Fruit fly (Drosophila melanogaster) whole organism, embryonic: ENCODE data around the gene Kah.
A peak's percentile ranks its signal among the peaks of the same experiment; 100 is the strongest.

Experiments
- Ada2b ChIP-seq: fragments of 200-800 bp; sonication (Bioruptor generic); IDR thresholded peaks from 2 replicates; pipeline ENCODE4 v1.3.6; 2022; ENCODE audit warnings: missing biosample characterization, missing genetic modification characterization
- Atf6 ChIP-seq: fragments of 200-800 bp; sonication (Bioruptor generic); IDR thresholded peaks from 2 replicates; pipeline ENCODE4 v1.3.6; 2022; ENCODE audit warnings: missing biosample characterization, missing genetic modification characterization
- CG11247 ChIP-seq: fragments of 200-800 bp; sonication (Bioruptor generic); IDR thresholded peaks from 2 replicates; pipeline ENCODE4 v1.3.6; 2022; ENCODE audit warnings: missing biosample characterization, missing genetic modification characterization
- CG13296 ChIP-seq: fragments of 200-800 bp; sonication (Bioruptor generic); optimal IDR thresholded peaks from 3 replicates; lab custom pipeline; 2018; ENCODE audit warnings: missing biosample characterization, mild to moderate bottlenecking, missing genetic modification characterization
- CG15514 ChIP-seq: fragments of 200-800 bp; sonication (Bioruptor generic); optimal IDR thresholded peaks from 3 replicates; lab custom pipeline; 2017; ENCODE audit warnings: missing biosample characterization, missing genetic modification characterization, mild to moderate bottlenecking, moderate library complexity, missing genetic modification reagents
- CG17186 ChIP-seq: fragments of 200-800 bp; sonication (Bioruptor generic); optimal IDR thresholded peaks from 3 replicates; lab custom pipeline; 2017; ENCODE audit warnings: missing biosample characterization, missing genetic modification reagents, missing genetic modification characterization
- CG17568 ChIP-seq: fragments of 200-800 bp; sonication (Bioruptor generic); optimal IDR thresholded peaks from 2 replicates; lab custom pipeline; 2018; ENCODE audit warnings: missing biosample characterization, mild to moderate bottlenecking, missing genetic modification characterization, moderate library complexity
- CG17829 ChIP-seq: fragments of 200-800 bp; optimal IDR thresholded peaks from 2 replicates; lab custom pipeline; 2019; ENCODE audit warnings: missing biosample characterization, mild to moderate bottlenecking, missing genetic modification characterization, moderate library complexity
- CG18619 ChIP-seq: fragments of 200-800 bp; sonication (Bioruptor generic); optimal IDR thresholded peaks from 3 replicates; lab custom pipeline; 2017; ENCODE audit warnings: missing biosample characterization, mild to moderate bottlenecking, missing genetic modification characterization
- CG2120 ChIP-seq: fragments of 200-800 bp; sonication (Bioruptor generic); optimal IDR thresholded peaks from 3 replicates; lab custom pipeline; 2016; ENCODE audit warnings: missing biosample characterization, missing genetic modification characterization
- CG2129 ChIP-seq: fragments of 200-800 bp; sonication (Bioruptor generic); IDR thresholded peaks from 2 replicates; pipeline ENCODE4 v1.3.6; 2022; ENCODE audit warnings: missing biosample characterization, missing genetic modification characterization; ENCODE audit not compliant: partially characterized antibody
- CG3726 ChIP-seq: fragments of 200-800 bp; sonication (Bioruptor generic); IDR thresholded peaks from 3 replicates; pipeline ENCODE4, ENCODE4 v1.3.6; 2022; ENCODE audit warnings: missing biosample characterization, missing genetic modification characterization
- CG4424 ChIP-seq: fragments of 200-800 bp; sonication (Bioruptor generic); optimal IDR thresholded peaks from 3 replicates; lab custom pipeline; 2016; ENCODE audit warnings: missing biosample characterization, missing genetic modification characterization
- CG4707 ChIP-seq: fragments of 200-800 bp; sonication (Bioruptor generic); optimal IDR thresholded peaks from 2 replicates; lab custom pipeline; 2018; ENCODE audit warnings: missing biosample characterization, mild to moderate bottlenecking, missing genetic modification characterization, moderate library complexity
- CG8089 ChIP-seq: fragments of 200-800 bp; sonication (Bioruptor generic); optimal IDR thresholded peaks from 3 replicates; lab custom pipeline; 2016; ENCODE audit warnings: missing biosample characterization, missing genetic modification characterization
- CG8765 ChIP-seq: fragments of 200-800 bp; sonication (Bioruptor generic); IDR thresholded peaks from 2 replicates; pipeline ENCODE4 v1.3.6; 2022; ENCODE audit warnings: missing biosample characterization, missing genetic modification characterization
- CG9215 ChIP-seq: fragments of 200-800 bp; sonication (Bioruptor generic); IDR thresholded peaks from 2 replicates; pipeline ENCODE4 v1.3.6; 2022; ENCODE audit warnings: missing biosample characterization, missing genetic modification characterization
- CG9817 ChIP-seq: fragments of 200-800 bp; sonication (Bioruptor generic); optimal IDR thresholded peaks from 2 replicates; lab custom pipeline; 2018; ENCODE audit warnings: missing biosample characterization, mild to moderate bottlenecking, missing genetic modification characterization, moderate library complexity
- Chrac-16 ChIP-seq: fragments of 200-800 bp; sonication (Bioruptor generic); optimal IDR thresholded peaks from 3 replicates; lab custom pipeline; 2016; ENCODE audit warnings: missing biosample characterization, missing genetic modification characterization
- Dref ChIP-seq: fragments of 200-800 bp; sonication (Bioruptor generic); IDR thresholded peaks from 2 replicates; pipeline ENCODE4 v1.3.6; 2022; ENCODE audit warnings: missing biosample characterization, missing genetic modification characterization
- E2f2 ChIP-seq: fragments of 200-800 bp; sonication (Bioruptor generic); IDR thresholded peaks from 2 replicates; pipeline ENCODE4 v1.3.6; 2022; ENCODE audit warnings: missing biosample characterization, missing genetic modification characterization
- HLHmδ ChIP-seq: fragments of 200-800 bp; sonication (Bioruptor generic); optimal IDR thresholded peaks from 2 replicates; lab custom pipeline; 2018; ENCODE audit warnings: missing biosample characterization, mild to moderate bottlenecking, missing genetic modification characterization, moderate library complexity
- NK7.1 ChIP-seq: fragments of 200-800 bp; sonication (Bioruptor generic); optimal IDR thresholded peaks from 3 replicates; lab custom pipeline; 2016; ENCODE audit warnings: missing biosample characterization, missing genetic modification characterization
- Oli ChIP-seq: fragments of 200-800 bp; sonication (Bioruptor generic); optimal IDR thresholded peaks from 2 replicates; lab custom pipeline; 2018; ENCODE audit warnings: missing biosample characterization, mild to moderate bottlenecking, missing genetic modification characterization, moderate library complexity
- Ravus ChIP-seq: fragments of 200-800 bp; sonication (Bioruptor generic); IDR thresholded peaks from 2 replicates; pipeline ENCODE4 v1.3.6; 2022; ENCODE audit warnings: missing biosample characterization, missing genetic modification characterization
- Six4 ChIP-seq: fragments of 200-800 bp; sonication (Bioruptor generic); optimal IDR thresholded peaks from 2 replicates; lab custom pipeline; 2016; ENCODE audit warnings: missing biosample characterization, missing genetic modification characterization
- Xbp1 ChIP-seq: fragments of 200-800 bp; sonication (Bioruptor generic); optimal IDR thresholded peaks from 3 replicates; lab custom pipeline; 2016; ENCODE audit warnings: missing biosample characterization, mild to moderate bottlenecking, missing genetic modification characterization
- ac ChIP-seq: fragments of 200-800 bp; sonication (Bioruptor generic); optimal IDR thresholded peaks from 3 replicates; lab custom pipeline; 2017; ENCODE audit warnings: missing biosample characterization, mild to moderate bottlenecking, missing genetic modification characterization
- aop ChIP-seq: fragments of 200-800 bp; sonication (Bioruptor generic); IDR thresholded peaks from 2 replicates; pipeline ENCODE4 v1.3.6; 2022; ENCODE audit warnings: missing biosample characterization, missing genetic modification characterization
- bab2 ChIP-seq: fragments of 200-800 bp; sonication (Bioruptor generic); optimal IDR thresholded peaks from 2 replicates; lab custom pipeline; 2016; ENCODE audit warnings: missing biosample characterization, missing genetic modification characterization
- bbx ChIP-seq: fragments of 200-800 bp; sonication (Bioruptor generic); IDR thresholded peaks from 2 replicates; pipeline ENCODE4 v1.3.6; 2022; ENCODE audit warnings: missing biosample characterization, missing genetic modification characterization; ENCODE audit not compliant: partially characterized antibody
- bsh ChIP-seq, 2 experiments: fragments of 200-800 bp; sonication (Bioruptor generic); optimal IDR thresholded peaks; 2 replicates each; lab custom pipeline; 2017 to 2018; ENCODE audit warnings: mild to moderate bottlenecking in 2 of 2, missing biosample characterization in 2 of 2, missing genetic modification characterization in 2 of 2, moderate library complexity in 1 of 2
- cas ChIP-seq: fragments of 200-800 bp; sonication (Bioruptor generic); IDR thresholded peaks from 2 replicates; pipeline ENCODE4 v1.3.6; 2022; ENCODE audit warnings: missing biosample characterization, missing genetic modification characterization
- cato ChIP-seq: fragments of 200-800 bp; sonication (Bioruptor generic); optimal IDR thresholded peaks from 2 replicates; lab custom pipeline; 2016; ENCODE audit warnings: missing biosample characterization, missing genetic modification characterization, borderline replicate concordance
- crp ChIP-seq, 2 experiments: fragments of 200-800 bp; sonication (Bioruptor generic); optimal IDR thresholded peaks; 2 replicates in 1 of 2; 3 replicates in 1 of 2; lab custom pipeline; 2017; ENCODE audit warnings: missing biosample characterization in 2 of 2, missing genetic modification characterization in 2 of 2, mild to moderate bottlenecking in 1 of 2, moderate library complexity in 1 of 2
- jing ChIP-seq: fragments of 200-800 bp; sonication (Bioruptor generic); optimal IDR thresholded peaks from 2 replicates; lab custom pipeline; 2018; ENCODE audit warnings: missing biosample characterization, mild to moderate bottlenecking, missing genetic modification characterization
- jumu ChIP-seq: fragments of 200-800 bp; sonication (Bioruptor generic); optimal IDR thresholded peaks from 3 replicates; lab custom pipeline; 2016; ENCODE audit warnings: missing biosample characterization, missing genetic modification characterization
- kni ChIP-seq: fragments of 200-800 bp; sonication (Bioruptor generic); optimal IDR thresholded peaks from 3 replicates; lab custom pipeline; 2017; ENCODE audit warnings: mild to moderate bottlenecking, missing biosample characterization, missing genetic modification reagents, missing genetic modification characterization
- lov ChIP-seq, 2 experiments: fragments of 200-800 bp in 1 of 2; fragments of >200 bp in 1 of 2; sonication (Bioruptor generic) in 1 of 2; IDR thresholded peaks in 1 of 2; optimal IDR thresholded peaks in 1 of 2; 2 replicates in 1 of 2; 3 replicates in 1 of 2; pipeline versions ENCODE4 v1.3.6 to Lab custom; 2017 to 2022; ENCODE audit warnings: missing biosample characterization in 1 of 2, missing genetic modification characterization in 1 of 2
- mirr ChIP-seq: fragments of 200-800 bp; sonication (Bioruptor generic); optimal IDR thresholded peaks from 3 replicates; lab custom pipeline; 2018; ENCODE audit warnings: missing biosample characterization, mild to moderate bottlenecking, missing genetic modification characterization
- mld ChIP-seq: fragments of 200-800 bp; sonication (Bioruptor generic); IDR thresholded peaks from 3 replicates; pipeline ENCODE4 v1.3.6; 2022; ENCODE audit warnings: missing biosample characterization, missing genetic modification characterization; ENCODE audit not compliant: partially characterized antibody
- nom ChIP-seq: fragments of 200-800 bp; sonication (Bioruptor generic); optimal IDR thresholded peaks from 2 replicates; lab custom pipeline; 2017; ENCODE audit warnings: missing biosample characterization, missing genetic modification characterization, mild to moderate bottlenecking, moderate library complexity, missing genetic modification reagents
- phol ChIP-seq: fragments of 200-800 bp; sonication (Bioruptor generic); optimal IDR thresholded peaks from 3 replicates; lab custom pipeline; 2018; ENCODE audit warnings: missing biosample characterization, mild to moderate bottlenecking, missing genetic modification characterization, moderate library complexity
- sd ChIP-seq: fragments of 200-800 bp; sonication (Bioruptor generic); optimal IDR thresholded peaks from 3 replicates; lab custom pipeline; 2018; ENCODE audit warnings: missing biosample characterization, mild to moderate bottlenecking, missing genetic modification characterization, moderate library complexity
- shn ChIP-seq: fragments of 200-800 bp; sonication (Bioruptor generic); optimal IDR thresholded peaks from 3 replicates; lab custom pipeline; 2016; ENCODE audit warnings: missing biosample characterization, missing genetic modification characterization
- slbo ChIP-seq: fragments of 200-800 bp; sonication (Bioruptor generic); IDR thresholded peaks from 2 replicates; pipeline ENCODE4 v1.3.6; 2022; ENCODE audit warnings: missing biosample characterization, missing genetic modification characterization
- trem ChIP-seq: fragments of 200-800 bp; optimal IDR thresholded peaks from 3 replicates; lab custom pipeline; 2019; ENCODE audit warnings: missing biosample characterization, mild to moderate bottlenecking, missing genetic modification characterization, moderate library complexity
- tup ChIP-seq: fragments of 200-800 bp; sonication (Bioruptor generic); optimal IDR thresholded peaks from 2 replicates; lab custom pipeline; 2016; ENCODE audit warnings: missing biosample characterization, mild to moderate bottlenecking, missing genetic modification characterization, moderate library complexity
- usp ChIP-seq: fragments of >200 bp; optimal IDR thresholded peaks from 2 replicates; lab custom pipeline; 2017; ENCODE audit warnings: missing biosample characterization, missing genetic modification characterization
- zen ChIP-seq: fragments of 200-800 bp; sonication (Bioruptor generic); optimal IDR thresholded peaks from 3 replicates; lab custom pipeline; 2018; ENCODE audit warnings: missing biosample characterization, mild to moderate bottlenecking, missing genetic modification characterization, moderate library complexity

Kah gene

dm6 chr3L:622357-622834 lies 33.3 kb upstream of the Kah start (continued):
- TF ChIP-seq CG9215 (GFP tag; lab: Robert Waterston, UW) = peak; percentile 7; the same call in 1 of the 2 replicates
- TF ChIP-seq phol = peak; percentile 74
- TF ChIP-seq mld (GFP tag; lab: Robert Waterston, UW) = no peak
- TF ChIP-seq Ada2b (GFP tag; lab: Robert Waterston, UW) = no peak
- TF ChIP-seq CG4707 (GFP tag; lab: Kevin White, UChicago) = no peak
- no peak for TF ChIP-seq CG18619
- no peak for TF ChIP-seq Atf6
- peak; percentile 39 for TF ChIP-seq Six4 (GFP tag; lab: Kevin White, UChicago)
- TF ChIP-seq nom (GFP tag; lab: Kevin White, UChicago) = peak; percentile 70
- TF ChIP-seq lov (optimal IDR thresholded peaks at IDR 0.05; lab: Kevin White, UChicago) = no peak
- TF ChIP-seq lov (GFP tag; IDR thresholded peaks at IDR 0.05; lab: Robert Waterston, UW) = 0 out of 3 replicates have a peak, but pooled peaks have one; percentile 55
- TF ChIP-seq mirr (GFP tag; lab: Kevin White, UChicago) = no peak
- TF ChIP-seq CG3726 = no peak
- no peak for TF ChIP-seq Ravus (GFP tag; lab: Robert Waterston, UW)
- peak; percentile 56 for TF ChIP-seq ac (GFP tag; lab: Kevin White, UChicago)
- TF ChIP-seq CG17829 (tag; lab: Kevin White, UChicago) = peak; percentile 77
- no peak for TF ChIP-seq CG2120 (GFP tag; lab: Kevin White, UChicago)
- peak; percentile 6 for TF ChIP-seq HLHmδ (GFP tag; lab: Kevin White, UChicago)
- TF ChIP-seq CG11247 (GFP tag; lab: Robert Waterston, UW) = 0 out of 2 replicates have a peak, but pooled peaks have one; percentile 23
- no peak for TF ChIP-seq cato (GFP tag; lab: Kevin White, UChicago)
- TF ChIP-seq Chrac-16 (GFP tag; lab: Kevin White, UChicago) = peak; percentile 45
- no peak for TF ChIP-seq bab2 (GFP tag; lab: Kevin White, UChicago)
- TF ChIP-seq crp (GFP tag; optimal IDR thresholded peaks at IDR 0.05; lab: Kevin White, UChicago) = no peak
- TF ChIP-seq jing (GFP tag; lab: Kevin White, UChicago) = no peak
- no peak for TF ChIP-seq slbo (GFP tag; lab: Robert Waterston, UW)
- TF ChIP-seq bsh (GFP tag; optimal IDR thresholded peaks at IDR 0.05; lab: Kevin White, UChicago) = peak; percentile 71 to 77
- TF ChIP-seq CG9817 = no peak
- no peak for TF ChIP-seq Dref (GFP tag; lab: Robert Waterston, UW)
- peak; percentile 70 for TF ChIP-seq zen (tag; lab: Kevin White, UChicago)
- TF ChIP-seq trem (tag; lab: Kevin White, UChicago) = peak; percentile 61
- TF ChIP-seq CG8089 (GFP tag; lab: Kevin White, UChicago) = no peak
- no peak for TF ChIP-seq CG2129 (GFP tag; lab: Robert Waterston, UW)
- TF ChIP-seq shn = no peak
- TF ChIP-seq bbx (GFP tag; lab: Robert Waterston, UW) = no peak
- TF ChIP-seq E2f2 = no peak
- peak; percentile 44 for TF ChIP-seq Oli (tag; lab: Kevin White, UChicago)
- TF ChIP-seq NK7.1 (GFP tag; lab: Kevin White, UChicago) = no peak
- no peak for TF ChIP-seq cas (GFP tag; lab: Robert Waterston, UW)
- no peak for TF ChIP-seq CG8765 (GFP tag; lab: Robert Waterston, UW)
- TF ChIP-seq CG17568 (GFP tag; lab: Kevin White, UChicago) = peak; percentile 30
- no peak for TF ChIP-seq CG13296 (GFP tag; lab: Kevin White, UChicago)
- no peak for TF ChIP-seq tup
- TF ChIP-seq Xbp1 (GFP tag; lab: Kevin White, UChicago) = peak; percentile 35
- no peak for TF ChIP-seq CG15514 (GFP tag; lab: Kevin White, UChicago)
- no peak for TF ChIP-seq aop (GFP tag; lab: Robert Waterston, UW)
- peak; percentile 60 for TF ChIP-seq CG4424
- TF ChIP-seq CG17186 = no peak
- no peak for TF ChIP-seq usp (GFP tag; lab: Kevin White, UChicago)
- TF ChIP-seq sd (tag; lab: Kevin White, UChicago) = peak; percentile 70
- TF ChIP-seq jumu (GFP tag; lab: Kevin White, UChicago) = no peak
- TF ChIP-seq kni (GFP tag; lab: Kevin White, UChicago) = peak; percentile 60
